Worm (Caenorhabditis elegans): ENCODE measurements around the gene best-5.

The best-5 gene

ce11 chrIII:9690044-9690443, at the start of gene best-5:
Gene best-5, minus strand, starts transcription at chrIII:9690253.
- TF ChIP-seq unc-98 (GFP tag; IDR thresholded peaks at IDR 0.05), result no peak

ce11 chrIII:9738954-9739353, 48.9 kb upstream of the best-5 start, which contains the start of gene hlh-4:
Gene hlh-4, minus strand, starts transcription at chrIII:9739054.
- TF ChIP-seq fkh-8 (tag; optimal IDR thresholded peaks at IDR 0.05), result peak; percentile 7
- no peak for TF ChIP-seq sup-37 (GFP tag; optimal IDR thresholded peaks at IDR 0.05)
- no peak for TF ChIP-seq ama-1 (optimal IDR thresholded peaks at IDR 0.05)
- peak; percentile 32 for TF ChIP-seq hlh-4 (tag; optimal IDR thresholded peaks at IDR 0.05)
- TF ChIP-seq lir-3 (tag; optimal IDR thresholded peaks at IDR 0.05; ENCODE audit: poor library complexity), result no peak
- TF ChIP-seq F16B12.6 (tag; optimal IDR thresholded peaks at IDR 0.05), result no peak

- no peak for TF ChIP-seq sptf-1 (tag; optimal IDR thresholded peaks at IDR 0.05)
- TF ChIP-seq lin-15B (tag; optimal IDR thresholded peaks at IDR 0.05), result no peak
- TF ChIP-seq efl-1 (optimal IDR thresholded peaks at IDR 0.05), result no peak
- peak in 1 of 2 experiments; percentile 21 for TF ChIP-seq efl-1 (GFP tag; optimal IDR thresholded peaks at IDR 0.05 in 1 of 2)
- TF ChIP-seq snu-23 (GFP tag; optimal IDR thresholded peaks at IDR 0.05), result no peak
- peak in 1 of 2 experiments; percentile 19 for TF ChIP-seq lin-35 (GFP tag; optimal IDR thresholded peaks at IDR 0.05)
Observed at ce11 chrIII:9735857-9736256, 45.8 kb upstream of the best-5 start, which contains the start of gene dao-6. Gene dao-6, minus strand, starts transcription at chrIII:9736201.

- peak; percentile 26 for TF ChIP-seq mep-1 (tag; optimal IDR thresholded peaks at IDR 0.05)
- no peak for TF ChIP-seq skn-1 (tag; optimal IDR thresholded peaks at IDR 0.05)
- no peak for TF ChIP-seq unc-86 (tag; optimal IDR thresholded peaks at IDR 0.05)
- TF ChIP-seq nhr-19 (GFP tag; conservative IDR thresholded peaks at IDR 0.05), result no peak
- no peak for TF ChIP-seq sptf-1 (tag; optimal IDR thresholded peaks at IDR 0.05)
- no peak for TF ChIP-seq ztf-11 (tag; optimal IDR thresholded peaks at IDR 0.05)
- peak; percentile 67 for TF ChIP-seq blmp-1 (tag; optimal IDR thresholded peaks at IDR 0.05)
- peak; percentile 87 for TF ChIP-seq nhr-85 (tag)
- TF ChIP-seq lin-14 (GFP tag; optimal IDR thresholded peaks at IDR 0.05), result peak; percentile 55
- TF ChIP-seq snu-23 (GFP tag; optimal IDR thresholded peaks at IDR 0.05), result peak; percentile 21
- TF ChIP-seq rnt-1 (tag; optimal IDR thresholded peaks at IDR 0.05), result peak; percentile 14
- no peak for TF ChIP-seq lin-35 (GFP tag; optimal IDR thresholded peaks at IDR 0.05)
Observed at ce11 chrIII:9734030-9734429, 44.0 kb upstream of the best-5 start.

- no peak for TF ChIP-seq C16A3.4 (tag; optimal IDR thresholded peaks at IDR 0.05)
- no peak for TF ChIP-seq egl-13 (tag; optimal IDR thresholded peaks at IDR 0.05)
- no peak for TF ChIP-seq unc-130 (tag; optimal IDR thresholded peaks at IDR 0.05)
- TF ChIP-seq nhr-20 (tag; optimal IDR thresholded peaks at IDR 0.05), result peak; percentile 3
- TF ChIP-seq mdl-1 (tag; optimal IDR thresholded peaks at IDR 0.05), result no peak
- TF ChIP-seq mep-1 (tag; optimal IDR thresholded peaks at IDR 0.05), result peak; percentile 32
- no peak for TF ChIP-seq sptf-1 (tag; optimal IDR thresholded peaks at IDR 0.05)
- no peak for TF ChIP-seq unc-62 (GFP tag; optimal IDR thresholded peaks at IDR 0.05)
- no peak for TF ChIP-seq lir-3 (tag; optimal IDR thresholded peaks at IDR 0.05; ENCODE audit: poor library complexity)
- TF ChIP-seq lin-39 (tag; optimal IDR thresholded peaks at IDR 0.05), result no peak
- TF ChIP-seq ceh-88 (GFP tag; IDR thresholded peaks at IDR 0.05), result no peak
- no peak for TF ChIP-seq rnt-1 (tag; optimal IDR thresholded peaks at IDR 0.05)
- TF ChIP-seq grh-1 (GFP tag; IDR thresholded peaks at IDR 0.05), result no peak
- no peak for TF ChIP-seq pag-3 (tag; optimal IDR thresholded peaks at IDR 0.05; ENCODE audit: borderline replicate concordance, insufficient read depth)
- TF ChIP-seq zip-4 (GFP tag; optimal IDR thresholded peaks at IDR 0.05), result no peak
- TF ChIP-seq dpl-1 (GFP tag; optimal IDR thresholded peaks at IDR 0.05), result no peak
- TF ChIP-seq lsy-2 (tag; optimal IDR thresholded peaks at IDR 0.05), result peak in 1 of 2 experiments; percentile 23
- no peak for TF ChIP-seq mef-2 (tag; optimal IDR thresholded peaks at IDR 0.05)
- TF ChIP-seq C34B4.2 (tag; optimal IDR thresholded peaks at IDR 0.05), result no peak
- TF ChIP-seq egl-27 (tag; optimal IDR thresholded peaks at IDR 0.05), result no peak
- TF ChIP-seq zag-1 (tag; optimal IDR thresholded peaks at IDR 0.05), result no peak
- TF ChIP-seq nhr-19 (GFP tag; conservative IDR thresholded peaks at IDR 0.05), result no peak
- TF ChIP-seq efl-3 (GFP tag; optimal IDR thresholded peaks at IDR 0.05), result no peak
- TF ChIP-seq ceh-8 (GFP tag; optimal IDR thresholded peaks at IDR 0.05), result no peak
- peak; percentile 64 for TF ChIP-seq lin-14 (GFP tag; optimal IDR thresholded peaks at IDR 0.05)
- TF ChIP-seq irx-1 (tag; optimal IDR thresholded peaks at IDR 0.05), result no peak
- TF ChIP-seq ztf-4 (tag; optimal IDR thresholded peaks at IDR 0.05), result no peak
- TF ChIP-seq blmp-1 (tag; optimal IDR thresholded peaks at IDR 0.05), result peak; percentile 87
- peak in 1 of 2 experiments; percentile 26 for TF ChIP-seq lin-35 (GFP tag; optimal IDR thresholded peaks at IDR 0.05)
- no peak for TF ChIP-seq F16B12.6 (tag; optimal IDR thresholded peaks at IDR 0.05)
- no peak for TF ChIP-seq unc-30 (tag; optimal IDR thresholded peaks at IDR 0.05)
Observed at ce11 chrIII:9733333-9733732, 43.3 kb upstream of the best-5 start.

All from whole organism, L1 larva.